Worm (Caenorhabditis elegans) whole organism, L1 larva: ENCODE data around the gene oac-51.

Experiments
- C16A3.4 ChIP-seq: fragments of 150-350 bp; optimal IDR thresholded peaks from 2 replicates; lab custom pipeline; 2014; ENCODE audit warnings: missing biosample characterization, missing genetic modification characterization
- Y116A8C.19 ChIP-seq: sonication (generic microtip); optimal IDR thresholded peaks from 2 replicates; lab custom pipeline; 2016; ENCODE audit warnings: missing compliant biosample characterization, missing genetic modification characterization, borderline replicate concordance
- alr-1 ChIP-seq: fragments of 200-800 bp; sonication (Bioruptor generic); optimal IDR thresholded peaks from 2 replicates; lab custom pipeline; 2018; ENCODE audit warnings: borderline replicate concordance, mild to moderate bottlenecking, missing genetic modification characterization, missing compliant biosample characterization
- ama-1 ChIP-seq: fragments of 150-350 bp; optimal IDR thresholded peaks from 2 replicates; lab custom pipeline; 2014
- ceh-63 ChIP-seq: fragments of 200-800 bp; sonication (Bioruptor generic); optimal IDR thresholded peaks from 2 replicates; lab custom pipeline; 2018; ENCODE audit warnings: mild to moderate bottlenecking, missing genetic modification characterization, missing compliant biosample characterization
- ceh-8 ChIP-seq: fragments of 200-800 bp; sonication (Bioruptor generic); optimal IDR thresholded peaks from 2 replicates; lab custom pipeline; 2018; ENCODE audit warnings: mild to moderate bottlenecking, missing genetic modification characterization, moderate library complexity, missing compliant biosample characterization
- ceh-82 ChIP-seq, 3 experiments: fragments of 150-350 bp in 1 of 3; sonication (generic microtip) in 2 of 3; optimal IDR thresholded peaks; 2 replicates each; lab custom pipeline; 2014 to 2017; ENCODE audit warnings: missing biosample characterization in 3 of 3, missing genetic modification characterization in 3 of 3
- ces-1 ChIP-seq: fragments of 150-350 bp; optimal IDR thresholded peaks from 2 replicates; lab custom pipeline; 2014; ENCODE audit warnings: missing biosample characterization, missing genetic modification reagents, missing genetic modification characterization
- dsc-1 ChIP-seq: sonication (generic microtip); optimal IDR thresholded peaks from 2 replicates; lab custom pipeline; 2016; ENCODE audit warnings: mild to moderate bottlenecking, missing genetic modification characterization, missing compliant biosample characterization
- efl-3 ChIP-seq: fragments of 200-800 bp; sonication (Bioruptor generic); optimal IDR thresholded peaks from 2 replicates; lab custom pipeline; 2018; ENCODE audit warnings: mild to moderate bottlenecking, missing genetic modification characterization, missing compliant biosample characterization
- elt-3 ChIP-seq, 6 experiments: fragments of 150-350 bp in 1 of 6; sonication (generic microtip); optimal IDR thresholded peaks; 2 replicates each; lab custom pipeline; 2017 to 2018; ENCODE audit warnings: missing biosample characterization in 6 of 6, missing genetic modification characterization in 6 of 6, inconsistent platforms in 1 of 6
- ets-5 ChIP-seq: fragments of 200-800 bp; sonication (Bioruptor generic); IDR thresholded peaks from 2 replicates; pipeline ENCODE4 v1.3.6; 2022; ENCODE audit warnings: missing genetic modification characterization, missing compliant biosample characterization
- fkh-10 ChIP-seq: sonication (generic microtip); optimal IDR thresholded peaks from 2 replicates; lab custom pipeline; 2017; ENCODE audit warnings: missing biosample characterization, missing genetic modification reagents, missing genetic modification characterization
- fkh-4 ChIP-seq: sonication (generic microtip); optimal IDR thresholded peaks from 2 replicates; lab custom pipeline; 2016; ENCODE audit warnings: missing compliant biosample characterization, missing genetic modification characterization, borderline replicate concordance
- fkh-8 ChIP-seq: sonication (generic microtip); optimal IDR thresholded peaks from 2 replicates; lab custom pipeline; 2016; ENCODE audit warnings: mild to moderate bottlenecking, missing genetic modification characterization, missing compliant biosample characterization
- grh-1 ChIP-seq: fragments of 200-800 bp; sonication (Bioruptor generic); IDR thresholded peaks from 2 replicates; pipeline ENCODE4 v1.3.6; 2022; ENCODE audit warnings: missing genetic modification reagents, missing genetic modification characterization, missing compliant biosample characterization
- hpl-2 ChIP-seq: fragments of 150-350 bp; optimal IDR thresholded peaks from 2 replicates; lab custom pipeline; 2014; ENCODE audit warnings: missing biosample characterization, missing genetic modification reagents, missing genetic modification characterization
- irx-1 ChIP-seq: sonication (generic microtip); optimal IDR thresholded peaks from 2 replicates; lab custom pipeline; 2016; ENCODE audit warnings: missing genetic modification characterization, missing compliant biosample characterization
- isw-1 ChIP-seq: fragments of 200-800 bp; sonication (Bioruptor generic); IDR thresholded peaks from 2 replicates; pipeline ENCODE4 v1.3.6; 2022; ENCODE audit warnings: missing genetic modification characterization, missing compliant biosample characterization
- jun-1 ChIP-seq: fragments of 150-350 bp; optimal IDR thresholded peaks from 2 replicates; lab custom pipeline; 2014; ENCODE audit warnings: missing biosample characterization, missing genetic modification reagents, missing genetic modification characterization
- lin-13 ChIP-seq: fragments of 150-350 bp; optimal IDR thresholded peaks from 2 replicates; lab custom pipeline; 2014; ENCODE audit warnings: missing biosample characterization, missing genetic modification reagents, missing genetic modification characterization
- lin-14 ChIP-seq: fragments of 200-800 bp; sonication (Bioruptor generic); optimal IDR thresholded peaks from 2 replicates; lab custom pipeline; 2018; ENCODE audit warnings: mild to moderate bottlenecking, missing genetic modification characterization, moderate library complexity, missing compliant biosample characterization
- lin-15B ChIP-seq: fragments of 150-350 bp; sonication (generic microtip); optimal IDR thresholded peaks from 3 replicates; lab custom pipeline; 2014; ENCODE audit warnings: missing biosample characterization, missing genetic modification characterization
- lir-3 ChIP-seq: sonication (generic microtip); optimal IDR thresholded peaks from 2 replicates; lab custom pipeline; 2016; ENCODE audit warnings: mild to moderate bottlenecking, missing genetic modification characterization, moderate library complexity, missing compliant biosample characterization; ENCODE audit not compliant: poor library complexity
- lsy-2 ChIP-seq, 2 experiments: fragments of 150-350 bp; optimal IDR thresholded peaks; 2 replicates each; lab custom pipeline; 2014; ENCODE audit warnings: missing biosample characterization in 2 of 2, missing genetic modification characterization in 2 of 2
- mdl-1 ChIP-seq, 2 experiments: fragments of 150-350 bp; optimal IDR thresholded peaks; 2 replicates each; lab custom pipeline; 2014 to 2017; ENCODE audit warnings: missing biosample characterization in 2 of 2, missing genetic modification characterization in 2 of 2, inconsistent platforms in 1 of 2
- nhr-11 ChIP-seq: fragments of 150-350 bp; optimal IDR thresholded peaks from 2 replicates; lab custom pipeline; 2014; ENCODE audit warnings: missing biosample characterization, missing genetic modification characterization
- nhr-12 ChIP-seq: sonication (generic microtip); optimal IDR thresholded peaks from 2 replicates; lab custom pipeline; 2017; ENCODE audit warnings: missing biosample characterization, missing genetic modification characterization
- nhr-20 ChIP-seq: sonication (generic microtip); optimal IDR thresholded peaks from 2 replicates; lab custom pipeline; 2016; ENCODE audit warnings: mild to moderate bottlenecking, missing genetic modification characterization, missing compliant biosample characterization
- nhr-237 ChIP-seq: fragments of 150-350 bp; optimal IDR thresholded peaks from 2 replicates; lab custom pipeline; 2014; ENCODE audit warnings: missing biosample characterization, missing genetic modification characterization
- nhr-28 ChIP-seq: fragments of 150-350 bp; optimal IDR thresholded peaks from 2 replicates; lab custom pipeline; 2014; ENCODE audit warnings: missing biosample characterization, missing genetic modification characterization
- nhr-71 ChIP-seq: sonication (generic microtip); optimal IDR thresholded peaks from 2 replicates; lab custom pipeline; 2016; ENCODE audit warnings: mild to moderate bottlenecking, missing genetic modification characterization, moderate library complexity, missing compliant biosample characterization
- nhr-76 ChIP-seq: sonication (generic microtip); optimal IDR thresholded peaks from 2 replicates; lab custom pipeline; 2017; ENCODE audit warnings: missing biosample characterization, missing genetic modification characterization
- nhr-84 ChIP-seq: sonication (generic microtip); optimal IDR thresholded peaks from 2 replicates; lab custom pipeline; 2017; ENCODE audit warnings: missing biosample characterization, missing genetic modification characterization
- nhr-85 ChIP-seq: sonication (generic microtip); peaks from one replicate; lab custom pipeline; 2016; ENCODE audit warnings: missing genetic modification characterization, inconsistent platforms, missing compliant biosample characterization
- nhr-90 ChIP-seq: sonication (generic microtip); optimal IDR thresholded peaks from 2 replicates; lab custom pipeline; 2016; ENCODE audit warnings: mild to moderate bottlenecking, missing genetic modification characterization, missing compliant biosample characterization; ENCODE audit not compliant: poor library complexity
- pax-3 ChIP-seq: fragments of 200-800 bp; sonication (Bioruptor generic); optimal IDR thresholded peaks from 2 replicates; lab custom pipeline; 2018; ENCODE audit warnings: mild to moderate bottlenecking, missing genetic modification characterization, moderate library complexity, missing compliant biosample characterization
- pqm-1 ChIP-seq: sonication (generic microtip); optimal IDR thresholded peaks from 3 replicates; lab custom pipeline; 2017; ENCODE audit warnings: missing biosample characterization, missing genetic modification characterization
- skn-1 ChIP-seq: fragments of 150-350 bp; optimal IDR thresholded peaks from 2 replicates; lab custom pipeline; 2014; ENCODE audit warnings: missing biosample characterization, missing genetic modification characterization
- snu-23 ChIP-seq: sonication (generic microtip); optimal IDR thresholded peaks from 2 replicates; lab custom pipeline; 2016; ENCODE audit warnings: missing genetic modification characterization, missing compliant biosample characterization
- sox-4 ChIP-seq: sonication (generic microtip); optimal IDR thresholded peaks from 2 replicates; lab custom pipeline; 2016; ENCODE audit warnings: missing genetic modification characterization, missing compliant biosample characterization
- swsn-7 ChIP-seq: sonication (generic microtip); optimal IDR thresholded peaks from 2 replicates; lab custom pipeline; 2016; ENCODE audit warnings: missing genetic modification characterization, missing compliant biosample characterization
- tbx-2 ChIP-seq: sonication (generic microtip); optimal IDR thresholded peaks from 2 replicates; lab custom pipeline; 2016; ENCODE audit warnings: missing genetic modification characterization, missing compliant biosample characterization
- tlp-1 ChIP-seq: fragments of 150-350 bp; optimal IDR thresholded peaks from 2 replicates; lab custom pipeline; 2014; ENCODE audit warnings: missing biosample characterization, missing genetic modification characterization
- unc-30 ChIP-seq: sonication (generic microtip); optimal IDR thresholded peaks from 2 replicates; lab custom pipeline; 2017; ENCODE audit warnings: missing biosample characterization, missing genetic modification characterization
- vab-15 ChIP-seq: sonication (generic microtip); optimal IDR thresholded peaks from 2 replicates; lab custom pipeline; 2017; ENCODE audit warnings: missing genotype, mild to moderate bottlenecking, missing genetic modification characterization, missing compliant biosample characterization
- xbp-1 ChIP-seq: sonication (generic microtip); optimal IDR thresholded peaks from 2 replicates; lab custom pipeline; 2016; ENCODE audit warnings: missing genetic modification characterization, missing compliant biosample characterization
- zag-1 ChIP-seq: fragments of 150-350 bp; optimal IDR thresholded peaks from 2 replicates; lab custom pipeline; 2014; ENCODE audit warnings: missing biosample characterization, missing genetic modification characterization

oac-51 gene

ce11 chrIV:4357296-4357695 is 20.7 kb downstream of the oac-51 start, which contains the start of gene sars-2 (continued):
- TF ChIP-seq mdl-1 (tag; optimal IDR thresholded peaks at IDR 0.05; lab: Kevin White, UChicago), result no peak
- TF ChIP-seq lin-15B (tag; lab: Kevin White, UChicago), result peak; percentile 49
- peak in 1 of 3 experiments; percentile 32 for TF ChIP-seq ceh-82 (tag; optimal IDR thresholded peaks at IDR 0.05; lab: Kevin White, UChicago)
- TF ChIP-seq unc-30 (tag; lab: Kevin White, UChicago), result no peak
- TF ChIP-seq dsc-1 (tag; lab: Kevin White, UChicago), result peak; percentile 50
- TF ChIP-seq nhr-12 (tag; lab: Kevin White, UChicago), result no peak
- peak; percentile 33 for TF ChIP-seq C16A3.4 (tag; lab: Kevin White, UChicago)
- TF ChIP-seq nhr-85, result peak; percentile 33
- TF ChIP-seq nhr-237 (tag; lab: Kevin White, UChicago), result no peak
- peak; percentile 52 for TF ChIP-seq snu-23 (GFP tag; lab: Kevin White, UChicago)
- peak; percentile 19; the same call in 1 of the 2 replicates for TF ChIP-seq isw-1 (GFP tag; lab: Robert Waterston, UW)
- peak; percentile 40 for TF ChIP-seq xbp-1 (tag; lab: Kevin White, UChicago)

ce11 chrIV:4359653-4360052 is 23.1 kb downstream of the oac-51 start, which contains the start of gene F55F10.3:
TSS of gene F55F10.3 (plus strand) at chrIV:4359953.
- TF ChIP-seq ceh-63 (no peak), lin-15B (tag; lab: Kevin White, UChicago) (no peak), ceh-8 (GFP tag; lab: Kevin White, UChicago) (no peak), lin-14 (GFP tag; lab: Kevin White, UChicago) (no peak), nhr-11 (no peak), pax-3 (tag; lab: Kevin White, UChicago) (no peak), lsy-2 (tag; optimal IDR thresholded peaks at IDR 0.05; lab: Kevin White, UChicago) (no peak), grh-1 (no peak), nhr-76 (no peak), nhr-12 (tag; lab: Kevin White, UChicago) (no peak), mdl-1 (tag; optimal IDR thresholded peaks at IDR 0.05; lab: Kevin White, UChicago) (no peak), nhr-28 (no peak)
- TF ChIP-seq, all 84 proteins: peak for 0

- TF ChIP-seq sox-4 (tag; lab: Kevin White, UChicago), result peak; percentile 59
- TF ChIP-seq nhr-71, result peak; percentile 87
- TF ChIP-seq pqm-1 (tag; lab: Kevin White, UChicago), result no peak
- TF ChIP-seq fkh-4, result no peak
- TF ChIP-seq nhr-76, result no peak
- TF ChIP-seq alr-1 (tag; lab: Kevin White, UChicago), result no peak
- peak; percentile 61 for TF ChIP-seq nhr-90
- peak; percentile 77 for TF ChIP-seq jun-1 (tag; lab: Kevin White, UChicago)
- TF ChIP-seq vab-15, result no peak
- no peak for TF ChIP-seq ceh-63
- TF ChIP-seq nhr-20 (tag; lab: Kevin White, UChicago), result peak; percentile 66
- no peak for TF ChIP-seq Y116A8C.19 (tag; lab: Kevin White, UChicago)
- TF ChIP-seq nhr-237 (tag; lab: Kevin White, UChicago), result peak; percentile 12
- TF ChIP-seq ces-1, result no peak
- peak; percentile 15 for TF ChIP-seq lin-13
- peak; percentile 38 for TF ChIP-seq nhr-11
- no peak for TF ChIP-seq hpl-2
- TF ChIP-seq skn-1 (tag; lab: Kevin White, UChicago), result peak; percentile 60
- no peak for TF ChIP-seq efl-3
- TF ChIP-seq lir-3 (tag; lab: Kevin White, UChicago), result no peak
- peak; percentile 53 for TF ChIP-seq irx-1 (tag; lab: Kevin White, UChicago)
- peak in 1 of 2 experiments; percentile 19 for TF ChIP-seq mdl-1 (tag; optimal IDR thresholded peaks at IDR 0.05; lab: Kevin White, UChicago)
- TF ChIP-seq fkh-8 (tag; lab: Kevin White, UChicago), result peak; percentile 27
- TF ChIP-seq ama-1 (lab: Kevin White, UChicago), result no peak
- TF ChIP-seq nhr-28, result no peak
- TF ChIP-seq ceh-8 (GFP tag; lab: Kevin White, UChicago), result no peak
- no peak for TF ChIP-seq tlp-1 (tag; lab: Kevin White, UChicago)
- no peak for TF ChIP-seq nhr-84
- peak in 2 of 6 experiments; percentile 8 to 57 for TF ChIP-seq elt-3 (tag; optimal IDR thresholded peaks at IDR 0.05; lab: Kevin White, UChicago)
- TF ChIP-seq tbx-2 (tag; lab: Kevin White, UChicago), result peak; percentile 77
- TF ChIP-seq dsc-1 (tag; lab: Kevin White, UChicago), result no peak
- TF ChIP-seq ets-5, result no peak
- peak; percentile 84 for TF ChIP-seq snu-23 (GFP tag; lab: Kevin White, UChicago)
- peak; percentile 80 for TF ChIP-seq swsn-7 (tag; lab: Kevin White, UChicago)
- peak; percentile 27 for TF ChIP-seq zag-1 (tag; lab: Kevin White, UChicago)
- TF ChIP-seq fkh-10 (GFP tag; lab: Kevin White, UChicago), result no peak
Observed at ce11 chrIV:4360497-4360896, 23.9 kb downstream of the oac-51 start, which contains the start of gene F55F10.1. TSS of gene F55F10.1 (plus strand) at chrIV:4360837.
